Worm (Caenorhabditis elegans) whole organism, L1 larva: ENCODE results near the gene F48E8.8.
A peak's percentile ranks its signal among the peaks of the same experiment; 100 is the strongest.

Source experiments
- blmp-1 ChIP-seq: fragments of 150-350 bp; optimal IDR thresholded peaks from 2 replicates; lab custom pipeline; 2014; ENCODE audit warnings: missing biosample characterization, missing genetic modification characterization
- ceh-88 ChIP-seq: fragments of 200-800 bp; sonication (Bioruptor generic); IDR thresholded peaks from 2 replicates; pipeline ENCODE4 v1.3.6; 2022; ENCODE audit warnings: missing genetic modification characterization, missing compliant biosample characterization
- dsc-1 ChIP-seq: sonication (generic microtip); optimal IDR thresholded peaks from 2 replicates; lab custom pipeline; 2016; ENCODE audit warnings: mild to moderate bottlenecking, missing genetic modification characterization, missing compliant biosample characterization
- egl-27 ChIP-seq, 2 experiments: fragments of 150-350 bp in 1 of 2; sonication (generic microtip); optimal IDR thresholded peaks; 3 replicates each; lab custom pipeline; 2017 to 2018; ENCODE audit warnings: missing biosample characterization in 2 of 2, missing genetic modification characterization in 2 of 2, missing genetic modification reagents in 2 of 2
- elt-3 ChIP-seq, 6 experiments: fragments of 150-350 bp in 1 of 6; sonication (generic microtip); optimal IDR thresholded peaks; 2 replicates each; lab custom pipeline; 2017 to 2018; ENCODE audit warnings: missing biosample characterization in 6 of 6, missing genetic modification characterization in 6 of 6, inconsistent platforms in 1 of 6
- hlh-17 ChIP-seq: fragments of 200-800 bp; sonication (Bioruptor generic); optimal IDR thresholded peaks from 2 replicates; lab custom pipeline; 2018; ENCODE audit warnings: missing genetic modification characterization, mild to moderate bottlenecking, missing compliant biosample characterization, moderate library complexity, borderline replicate concordance
- lin-13 ChIP-seq: fragments of 150-350 bp; optimal IDR thresholded peaks from 2 replicates; lab custom pipeline; 2014; ENCODE audit warnings: missing biosample characterization, missing genetic modification reagents, missing genetic modification characterization
- mdl-1 ChIP-seq, 2 experiments: fragments of 150-350 bp; optimal IDR thresholded peaks; 2 replicates each; lab custom pipeline; 2014 to 2017; ENCODE audit warnings: missing biosample characterization in 2 of 2, missing genetic modification characterization in 2 of 2, inconsistent platforms in 1 of 2
- nhr-20 ChIP-seq: sonication (generic microtip); optimal IDR thresholded peaks from 2 replicates; lab custom pipeline; 2016; ENCODE audit warnings: mild to moderate bottlenecking, missing genetic modification characterization, missing compliant biosample characterization
- nhr-237 ChIP-seq: fragments of 150-350 bp; optimal IDR thresholded peaks from 2 replicates; lab custom pipeline; 2014; ENCODE audit warnings: missing biosample characterization, missing genetic modification characterization
- nhr-71 ChIP-seq: sonication (generic microtip); optimal IDR thresholded peaks from 2 replicates; lab custom pipeline; 2016; ENCODE audit warnings: mild to moderate bottlenecking, missing genetic modification characterization, moderate library complexity, missing compliant biosample characterization
- pqm-1 ChIP-seq: sonication (generic microtip); optimal IDR thresholded peaks from 3 replicates; lab custom pipeline; 2017; ENCODE audit warnings: missing biosample characterization, missing genetic modification characterization
- sptf-1 ChIP-seq: fragments of 150-350 bp; optimal IDR thresholded peaks from 2 replicates; lab custom pipeline; 2014; ENCODE audit warnings: missing biosample characterization, missing genetic modification characterization
- ztf-4 ChIP-seq: fragments of 150-350 bp; optimal IDR thresholded peaks from 2 replicates; lab custom pipeline; 2014; ENCODE audit warnings: missing biosample characterization, missing genetic modification characterization

- TF ChIP-seq pqm-1 (tag; lab: Kevin White, UChicago) (no peak), nhr-237 (tag; lab: Kevin White, UChicago) (no peak), ztf-4 (tag; lab: Kevin White, UChicago) (no peak), sptf-1 (tag; lab: Kevin White, UChicago) (no peak), hlh-17 (GFP tag; lab: Kevin White, UChicago) (no peak), elt-3 (tag; optimal IDR thresholded peaks at IDR 0.05; lab: Kevin White, UChicago) (peak in 1 of 6 experiments; percentile 15), mdl-1 (tag; optimal IDR thresholded peaks at IDR 0.05; lab: Kevin White, UChicago) (peak in 1 of 2 experiments; percentile 41), nhr-20 (tag; lab: Kevin White, UChicago) (no peak), lin-13 (GFP tag; lab: Kevin White, UChicago) (no peak), dsc-1 (tag; lab: Kevin White, UChicago) (no peak), nhr-71 (tag; lab: Kevin White, UChicago) (no peak), blmp-1 (peak; percentile 34), ceh-88 (GFP tag; lab: Robert Waterston, UW) (no peak), egl-27 (tag; optimal IDR thresholded peaks at IDR 0.05; lab: Kevin White, UChicago) (no peak)
Measured at ce11 chrIII:5405628-5406084, 44.0 kb downstream of the F48E8.8 start, which contains the start of the genes W03A5.2 and Y32H12A.8.
